Fruit fly (Drosophila melanogaster) whole organism, prepupa: Measurements from ENCODE around the gene CG17612.

ENCODE experiments used
- Blimp-1 ChIP-seq: fragments of 200-800 bp; sonication (Bioruptor generic); optimal IDR thresholded peaks from 3 replicates; lab custom pipeline; 2017; ENCODE audit warnings: missing biosample characterization, missing genetic modification characterization, mild to moderate bottlenecking, moderate library complexity, missing genetic modification reagents
- CG10631 ChIP-seq: fragments of 200-800 bp; sonication (Bioruptor generic); optimal IDR thresholded peaks from 2 replicates; lab custom pipeline; 2016; ENCODE audit warnings: missing biosample characterization, missing genetic modification characterization
- CG10669 ChIP-seq: fragments of 200-800 bp; sonication (Bioruptor generic); optimal IDR thresholded peaks from 3 replicates; lab custom pipeline; 2018; ENCODE audit warnings: missing biosample characterization, mild to moderate bottlenecking, missing genetic modification characterization, moderate library complexity
- CG11762 ChIP-seq: fragments of 200-800 bp; sonication (Bioruptor generic); optimal IDR thresholded peaks from 3 replicates; lab custom pipeline; 2016; ENCODE audit warnings: missing biosample characterization, missing genetic modification characterization; ENCODE audit not compliant: insufficient read depth
- CG15336 ChIP-seq: fragments of 200-800 bp; sonication (Bioruptor generic); IDR thresholded peaks from 2 replicates; pipeline ENCODE4 v1.3.6; 2022; ENCODE audit warnings: missing biosample characterization, missing genetic modification characterization
- CG1621 ChIP-seq: fragments of 200-800 bp; sonication (Bioruptor generic); optimal IDR thresholded peaks from 3 replicates; lab custom pipeline; 2018; ENCODE audit warnings: missing biosample characterization, mild to moderate bottlenecking, missing genetic modification characterization
- CG16779 ChIP-seq: fragments of 200-800 bp; sonication (Bioruptor generic); optimal IDR thresholded peaks from 3 replicates; lab custom pipeline; 2017; ENCODE audit warnings: missing biosample characterization, mild to moderate bottlenecking, missing genetic modification characterization
- CG3032 ChIP-seq: fragments of 200-800 bp; optimal IDR thresholded peaks from 2 replicates; lab custom pipeline; 2019; ENCODE audit warnings: missing biosample characterization, mild to moderate bottlenecking, missing genetic modification characterization, moderate library complexity
- CG31627 ChIP-seq: fragments of 200-800 bp; sonication (Bioruptor generic); optimal IDR thresholded peaks from 3 replicates; lab custom pipeline; 2016; ENCODE audit warnings: missing biosample characterization, missing genetic modification characterization
- CG32006 ChIP-seq: fragments of 200-800 bp; sonication (Bioruptor generic); optimal IDR thresholded peaks from 3 replicates; lab custom pipeline; 2017; ENCODE audit warnings: missing biosample characterization, mild to moderate bottlenecking, missing genetic modification characterization
- CG4318 ChIP-seq: fragments of 200-800 bp; sonication (Bioruptor generic); optimal IDR thresholded peaks from 3 replicates; lab custom pipeline; 2017; ENCODE audit warnings: missing biosample characterization, mild to moderate bottlenecking, missing genetic modification characterization
- CG6163 ChIP-seq: fragments of 200-800 bp; sonication (Bioruptor generic); IDR thresholded peaks from 3 replicates; pipeline ENCODE4 v1.3.6; 2022; ENCODE audit warnings: missing biosample characterization, missing genetic modification characterization
- CG6792 ChIP-seq: fragments of 200-800 bp; sonication (Bioruptor generic); optimal IDR thresholded peaks from 3 replicates; lab custom pipeline; 2016; ENCODE audit warnings: missing biosample characterization, missing genetic modification characterization
- CG6808 ChIP-seq: fragments of 200-800 bp; sonication (Bioruptor generic); optimal IDR thresholded peaks from 3 replicates; lab custom pipeline; 2017; ENCODE audit warnings: missing biosample characterization, missing genetic modification characterization, mild to moderate bottlenecking, moderate library complexity, missing genetic modification reagents
- CG7368 ChIP-seq: fragments of 200-800 bp; sonication (Bioruptor generic); optimal IDR thresholded peaks from 3 replicates; lab custom pipeline; 2016; ENCODE audit warnings: missing biosample characterization, missing genetic modification characterization
- CG8119 ChIP-seq: fragments of 200-800 bp; sonication (Bioruptor generic); IDR thresholded peaks from 3 replicates; pipeline ENCODE4 v1.3.6; 2022; ENCODE audit warnings: missing biosample characterization, missing genetic modification characterization
- CG8319 ChIP-seq: fragments of 200-800 bp; sonication (Bioruptor generic); optimal IDR thresholded peaks from 3 replicates; lab custom pipeline; 2016; ENCODE audit warnings: missing biosample characterization, missing genetic modification characterization
- CG8632 ChIP-seq: fragments of 200-800 bp; sonication (Bioruptor generic); optimal IDR thresholded peaks from 3 replicates; lab custom pipeline; 2016; ENCODE audit warnings: missing biosample characterization, missing genetic modification characterization
- CG9139 ChIP-seq: fragments of 200-800 bp; sonication (Bioruptor generic); optimal IDR thresholded peaks from 3 replicates; lab custom pipeline; 2017; ENCODE audit warnings: missing biosample characterization, mild to moderate bottlenecking, missing genetic modification characterization
- Eip78C ChIP-seq: fragments of 200-800 bp; sonication (Bioruptor generic); peaks from one replicate; lab custom pipeline; 2016; ENCODE audit warnings: missing biosample characterization, missing genetic modification characterization
- Eip93F ChIP-seq: fragments of 200-800 bp; sonication (Bioruptor generic); optimal IDR thresholded peaks from 2 replicates; lab custom pipeline; 2016; ENCODE audit warnings: missing biosample characterization, mild to moderate bottlenecking, missing genetic modification characterization
- Ets21C ChIP-seq: fragments of 200-800 bp; sonication (Bioruptor generic); optimal IDR thresholded peaks from 3 replicates; lab custom pipeline; 2016; ENCODE audit warnings: missing biosample characterization, missing genetic modification characterization
- Gug ChIP-seq: fragments of 200-800 bp; sonication (Bioruptor generic); IDR thresholded peaks from 2 replicates; pipeline ENCODE4 v1.3.6; 2022; ENCODE audit warnings: missing biosample characterization, missing genetic modification characterization
- Hr39 ChIP-seq: fragments of 200-800 bp; sonication (Bioruptor generic); optimal IDR thresholded peaks from 2 replicates; lab custom pipeline; 2016; ENCODE audit warnings: missing biosample characterization, missing genetic modification characterization
- Lpt ChIP-seq: fragments of 200-800 bp; sonication (Bioruptor generic); optimal IDR thresholded peaks from 3 replicates; lab custom pipeline; 2016; ENCODE audit warnings: missing biosample characterization, missing genetic modification characterization
- Met ChIP-seq: fragments of 200-800 bp; sonication (Bioruptor generic); optimal IDR thresholded peaks from 3 replicates; lab custom pipeline; 2016; ENCODE audit warnings: missing biosample characterization, missing genetic modification characterization
- Smox ChIP-seq: fragments of 200-800 bp; sonication (Bioruptor generic); optimal IDR thresholded peaks from 3 replicates; lab custom pipeline; 2016; ENCODE audit warnings: missing biosample characterization, missing genetic modification characterization
- Sox102F ChIP-seq: fragments of 200-800 bp; sonication (Bioruptor generic); optimal IDR thresholded peaks from 2 replicates; lab custom pipeline; 2016; ENCODE audit warnings: missing biosample characterization, mild to moderate bottlenecking, missing genetic modification characterization
- Sox15 ChIP-seq: fragments of 200-800 bp; sonication (Bioruptor generic); optimal IDR thresholded peaks from 3 replicates; lab custom pipeline; 2016; ENCODE audit warnings: missing biosample characterization, missing genetic modification characterization
- dac ChIP-seq: fragments of 200-800 bp; sonication (Bioruptor generic); optimal IDR thresholded peaks from 2 replicates; lab custom pipeline; 2017; ENCODE audit warnings: missing biosample characterization, mild to moderate bottlenecking, missing genetic modification characterization
- dsx ChIP-seq: fragments of 200-800 bp; optimal IDR thresholded peaks from 3 replicates; lab custom pipeline; 2019; ENCODE audit warnings: missing biosample characterization, mild to moderate bottlenecking, missing genetic modification characterization, moderate library complexity; ENCODE audit not compliant: poor library complexity, severe bottlenecking
- esn ChIP-seq: fragments of 200-800 bp; sonication (Bioruptor generic); optimal IDR thresholded peaks from 2 replicates; lab custom pipeline; 2016; ENCODE audit warnings: missing biosample characterization, mild to moderate bottlenecking, missing genetic modification characterization, moderate library complexity
- fd59A ChIP-seq: fragments of 200-800 bp; sonication (Bioruptor generic); optimal IDR thresholded peaks from 2 replicates; lab custom pipeline; 2017; ENCODE audit warnings: missing biosample characterization, mild to moderate bottlenecking, missing genetic modification characterization, missing genetic modification reagents
- fkh ChIP-seq: fragments of 200-800 bp; sonication (Bioruptor generic); optimal IDR thresholded peaks from 3 replicates; lab custom pipeline; 2017; ENCODE audit warnings: missing biosample characterization, mild to moderate bottlenecking, missing genetic modification characterization, moderate library complexity
- lz ChIP-seq: fragments of 200-800 bp; sonication (Bioruptor generic); optimal IDR thresholded peaks from 3 replicates; lab custom pipeline; 2016; ENCODE audit warnings: missing biosample characterization, missing genetic modification characterization
- topi ChIP-seq: fragments of 200-800 bp; sonication (Bioruptor generic); optimal IDR thresholded peaks from 3 replicates; lab custom pipeline; 2016; ENCODE audit warnings: missing biosample characterization, missing genetic modification characterization
- vri ChIP-seq: fragments of 200-800 bp; sonication (Bioruptor generic); optimal IDR thresholded peaks from 3 replicates; lab custom pipeline; 2016; ENCODE audit warnings: missing biosample characterization, mild to moderate bottlenecking, missing genetic modification characterization

Gene CG17612

dm6 chr2L:4416089-4416488, 33.6 kb upstream of the CG17612 start (continued):
- no peak for TF ChIP-seq CG3032
- TF ChIP-seq CG6792 (GFP tag; lab: Kevin White, UChicago) = peak; percentile 26
- no peak for TF ChIP-seq CG9139 (GFP tag; lab: Kevin White, UChicago)
- TF ChIP-seq Ets21C (GFP tag; lab: Kevin White, UChicago) = peak; percentile 23
- peak; percentile 43 for TF ChIP-seq Met (GFP tag; lab: Kevin White, UChicago)
- TF ChIP-seq CG1621 = peak; percentile 32
- no peak for TF ChIP-seq esn
- TF ChIP-seq Sox15 (GFP tag; lab: Kevin White, UChicago) = peak; percentile 6
- TF ChIP-seq CG10631 (GFP tag; lab: Kevin White, UChicago) = peak; percentile 43
- no peak for TF ChIP-seq Gug
- peak; percentile 48 for TF ChIP-seq CG10669 (GFP tag; lab: Kevin White, UChicago)
- peak; percentile 33 for TF ChIP-seq CG7368 (GFP tag; lab: Kevin White, UChicago)
- TF ChIP-seq fd59A = peak; percentile 21
- TF ChIP-seq CG15336 = peak; percentile 36; the same call in 1 of the 2 replicates
- TF ChIP-seq CG16779 (tag; lab: Kevin White, UChicago) = no peak
- no peak for TF ChIP-seq CG8319 (GFP tag; lab: Kevin White, UChicago)
- peak; percentile 35 for TF ChIP-seq Hr39 (GFP tag; lab: Kevin White, UChicago)
- TF ChIP-seq dsx (GFP tag; lab: Kevin White, UChicago) = peak; percentile 32
- peak; percentile 25 for TF ChIP-seq Sox102F (GFP tag; lab: Kevin White, UChicago)
- TF ChIP-seq CG11762 (GFP tag; lab: Kevin White, UChicago) = peak; percentile 11
- TF ChIP-seq CG8632 (GFP tag; lab: Kevin White, UChicago) = no peak
- peak; percentile 13 for TF ChIP-seq Smox (GFP tag; lab: Kevin White, UChicago)
- peak; percentile 11 for TF ChIP-seq CG31627 (GFP tag; lab: Kevin White, UChicago)
- TF ChIP-seq vri (GFP tag; lab: Kevin White, UChicago) = no peak

dm6 chr2L:4414059-4414458, 31.5 kb upstream of the CG17612 start:
- TF ChIP-seq CG32006 = no peak
- no peak for TF ChIP-seq Eip78C (GFP tag; lab: Kevin White, UChicago)
- TF ChIP-seq CG11762 (GFP tag; lab: Kevin White, UChicago) = no peak
- TF ChIP-seq CG8632 (GFP tag; lab: Kevin White, UChicago) = no peak
- no peak for TF ChIP-seq CG1621
- TF ChIP-seq Eip93F (GFP tag; lab: Kevin White, UChicago) = no peak
- no peak for TF ChIP-seq Smox (GFP tag; lab: Kevin White, UChicago)
- TF ChIP-seq Blimp-1 (GFP tag; lab: Kevin White, UChicago) = no peak
- no peak for TF ChIP-seq vri (GFP tag; lab: Kevin White, UChicago)
- TF ChIP-seq CG6792 (GFP tag; lab: Kevin White, UChicago) = no peak
- TF ChIP-seq Ets21C (GFP tag; lab: Kevin White, UChicago) = no peak
- no peak for TF ChIP-seq Sox102F (GFP tag; lab: Kevin White, UChicago)
- TF ChIP-seq CG10631 (GFP tag; lab: Kevin White, UChicago) = no peak
- TF ChIP-seq, all 60 proteins: peak for 0

- TF ChIP-seq CG8119 (GFP tag; lab: Robert Waterston, UW) = no peak
- no peak for TF ChIP-seq lz (GFP tag; lab: Kevin White, UChicago)
- TF ChIP-seq esn = no peak
- TF ChIP-seq dac (GFP tag; lab: Kevin White, UChicago) = no peak
- no peak for TF ChIP-seq CG16779 (tag; lab: Kevin White, UChicago)
- TF ChIP-seq CG1621 = no peak
- no peak for TF ChIP-seq fkh (GFP tag; lab: Kevin White, UChicago)
- TF ChIP-seq Gug = no peak
- no peak for TF ChIP-seq topi (GFP tag; lab: Kevin White, UChicago)
- TF ChIP-seq Blimp-1 (GFP tag; lab: Kevin White, UChicago) = no peak
- no peak for TF ChIP-seq Smox (GFP tag; lab: Kevin White, UChicago)
- no peak for TF ChIP-seq CG6163 (GFP tag; lab: Robert Waterston, UW)
- TF ChIP-seq CG4318 (GFP tag; lab: Kevin White, UChicago) = no peak
- no peak for TF ChIP-seq Hr39 (GFP tag; lab: Kevin White, UChicago)
- no peak for TF ChIP-seq CG10631 (GFP tag; lab: Kevin White, UChicago)
- no peak for TF ChIP-seq CG8632 (GFP tag; lab: Kevin White, UChicago)
- TF ChIP-seq CG3032 = no peak
- TF ChIP-seq Lpt = no peak
- TF ChIP-seq CG6808 (GFP tag; lab: Kevin White, UChicago) = no peak
These were observed 28.3 kb upstream of the CG17612 start, which contains the start of gene CG43055 for dm6 chr2L:4410855-4411254. Gene CG43055 (plus strand): TSS chr2L:4411155.
